Worm (Caenorhabditis elegans) whole organism, early embryonic: ENCODE data around the gene F31E9.6.

Experiments used
- F13C5.2 ChIP-seq: sonication (generic microtip); optimal IDR thresholded peaks from 2 replicates; lab custom pipeline; 2017; ENCODE audit warnings: mild to moderate bottlenecking, missing genetic modification characterization, inconsistent platforms, missing compliant biosample characterization
- ama-1 ChIP-seq: fragments of 150-350 bp; optimal IDR thresholded peaks from 2 replicates; lab custom pipeline; 2014
- ceh-13 ChIP-seq: fragments of 200-800 bp; sonication (Bioruptor generic); optimal IDR thresholded peaks from 2 replicates; lab custom pipeline; 2018; ENCODE audit warnings: mild to moderate bottlenecking, missing genetic modification characterization, missing compliant biosample characterization
- ceh-36 ChIP-seq: sonication (generic microtip); optimal IDR thresholded peaks from 2 replicates; lab custom pipeline; 2016; ENCODE audit warnings: missing genetic modification characterization, inconsistent platforms, missing compliant biosample characterization
- hmbx-1 ChIP-seq: sonication (generic microtip); optimal IDR thresholded peaks from 2 replicates; lab custom pipeline; 2016; ENCODE audit warnings: mild to moderate bottlenecking, missing genetic modification characterization, missing compliant biosample characterization
- hmg-4 ChIP-seq: fragments of 200-800 bp; sonication (Bioruptor generic); optimal IDR thresholded peaks from 2 replicates; lab custom pipeline; 2018; ENCODE audit warnings: mild to moderate bottlenecking, missing genetic modification characterization, missing compliant biosample characterization
- hnd-1 ChIP-seq: sonication (generic microtip); optimal IDR thresholded peaks from 2 replicates; lab custom pipeline; 2016; ENCODE audit warnings: missing genetic modification characterization, missing compliant biosample characterization
- pes-1 ChIP-seq: fragments of 200-800 bp; sonication (Bioruptor generic); IDR thresholded peaks from 2 replicates; pipeline ENCODE4 v1.3.6; 2022; ENCODE audit warnings: missing genetic modification reagents, missing genetic modification characterization, missing compliant biosample characterization
- scrt-1 ChIP-seq: fragments of 200-800 bp; sonication (Bioruptor generic); IDR thresholded peaks from 2 replicates; pipeline ENCODE4 v1.3.6; 2022; ENCODE audit warnings: missing genetic modification characterization, missing compliant biosample characterization
- sea-1 ChIP-seq: fragments of 200-800 bp; sonication (Bioruptor generic); conservative IDR thresholded peaks from 2 replicates; pipeline ENCODE4 v1.3.6; 2022; ENCODE audit warnings: missing genetic modification characterization, missing compliant biosample characterization
- tbx-11 ChIP-seq: fragments of 200-800 bp; sonication (Bioruptor generic); IDR thresholded peaks from 2 replicates; pipeline ENCODE4 v1.3.6; 2022; ENCODE audit warnings: missing genetic modification characterization, missing compliant biosample characterization
- tbx-37 ChIP-seq: fragments of 200-800 bp; sonication (Bioruptor generic); conservative IDR thresholded peaks from 2 replicates; pipeline ENCODE4 v1.3.6; 2022; ENCODE audit warnings: missing genetic modification reagents, missing genetic modification characterization, missing compliant biosample characterization
- tra-4 ChIP-seq: sonication (generic microtip); optimal IDR thresholded peaks from 2 replicates; lab custom pipeline; 2017; ENCODE audit warnings: missing genetic modification characterization, missing compliant biosample characterization

- no peak for TF ChIP-seq hnd-1 (tag; lab: Kevin White, UChicago)
- TF ChIP-seq ceh-36 (tag; lab: Kevin White, UChicago), result no peak
- TF ChIP-seq ama-1 (lab: Kevin White, UChicago), result no peak
- TF ChIP-seq pes-1 (GFP tag; lab: Robert Waterston, UW), result no peak
- no peak for TF ChIP-seq hmbx-1 (tag; lab: Kevin White, UChicago)
- no peak for TF ChIP-seq hmg-4 (GFP tag; lab: Kevin White, UChicago)
- no peak for TF ChIP-seq tbx-11 (GFP tag; lab: Robert Waterston, UW)
- TF ChIP-seq F13C5.2, result no peak
- no peak for TF ChIP-seq sea-1 (GFP tag; lab: Robert Waterston, UW)
- TF ChIP-seq tbx-37, result no peak
- TF ChIP-seq tra-4 (tag; lab: Kevin White, UChicago), result no peak
- no peak for TF ChIP-seq ceh-13 (GFP tag; lab: Kevin White, UChicago)
- no peak for TF ChIP-seq scrt-1 (GFP tag; lab: Robert Waterston, UW)
These were observed 11.6 kb downstream of the F31E9.6 start for ce11 chrV:17303392-17303791.
